Fruit fly (Drosophila melanogaster) Kc167 (cell line): ENCODE data around the gene CG42759.

Experiments used
- h ChIP-seq: fragments of >200 bp; optimal IDR thresholded peaks from 3 replicates; lab custom pipeline; 2018; ENCODE audit warnings: missing external identifiers
- psq ChIP-seq: fragments of >200 bp; optimal IDR thresholded peaks from 2 replicates; lab custom pipeline; 2017; ENCODE audit warnings: missing external identifiers

DNA sequence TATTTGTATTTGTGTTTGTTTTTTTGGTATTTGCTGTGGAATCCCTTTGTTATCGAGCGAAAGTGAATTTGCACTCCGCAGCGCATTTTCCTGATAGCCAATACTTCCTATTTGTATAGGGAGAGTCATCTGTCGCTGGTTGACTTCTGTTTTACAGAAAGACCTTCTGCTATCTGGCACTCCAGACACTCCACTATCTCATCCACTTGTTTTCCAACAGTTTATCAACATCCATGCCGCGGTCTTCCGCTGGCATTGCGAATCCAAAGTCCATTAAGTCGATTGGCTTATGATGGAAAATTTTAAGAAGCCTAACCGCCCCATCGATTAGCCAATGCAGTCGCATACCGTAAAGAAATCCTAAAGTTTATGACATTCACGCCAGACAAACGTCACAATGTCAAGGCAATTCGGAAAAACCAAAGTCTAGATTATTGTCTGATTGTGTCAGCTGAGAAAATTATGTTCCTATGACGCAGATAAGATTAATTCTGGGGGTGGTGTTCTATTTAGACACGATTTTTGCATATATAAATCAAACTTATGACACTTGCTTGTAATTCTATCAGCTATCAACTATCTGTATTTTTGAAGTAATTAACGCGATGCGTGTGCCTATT, 27.8 kb upstream of the CG42759 start:
- TF ChIP-seq psq (lab: Kevin White, UChicago): no peak
- TF ChIP-seq h: no peak
